Worm (Caenorhabditis elegans) whole organism, late embryonic: ENCODE measurements around the gene T26C5.4.

Experiments
- C08G9.2 ChIP-seq: sonication (generic microtip); optimal IDR thresholded peaks from 2 replicates; lab custom pipeline; 2016; ENCODE audit warnings: mild to moderate bottlenecking, missing genetic modification characterization, moderate library complexity, missing compliant biosample characterization
- K02D7.2 ChIP-seq: sonication (generic microtip); optimal IDR thresholded peaks from 2 replicates; lab custom pipeline; 2017; ENCODE audit warnings: mild to moderate bottlenecking, missing genetic modification characterization, missing compliant biosample characterization
- K09A11.1 ChIP-seq: sonication (generic microtip); optimal IDR thresholded peaks from 2 replicates; lab custom pipeline; 2017; ENCODE audit warnings: antibody characterized with exemption, mild to moderate bottlenecking, missing genetic modification characterization, missing compliant biosample characterization; ENCODE audit not compliant: insufficient read depth
- T23F11.4 ChIP-seq: fragments of 200-800 bp; sonication (Bioruptor generic); optimal IDR thresholded peaks from 2 replicates; lab custom pipeline; 2018; ENCODE audit warnings: mild to moderate bottlenecking, missing genetic modification characterization, missing compliant biosample characterization
- Y22D7AL.16 ChIP-seq: sonication (generic microtip); optimal IDR thresholded peaks from 2 replicates; lab custom pipeline; 2016; ENCODE audit warnings: missing genetic modification characterization, missing compliant biosample characterization
- ahr-1 ChIP-seq: sonication (generic microtip); optimal IDR thresholded peaks from 2 replicates; lab custom pipeline; 2016; ENCODE audit warnings: missing genetic modification characterization, missing compliant biosample characterization
- ceh-14 ChIP-seq: sonication (generic microtip); optimal IDR thresholded peaks from 2 replicates; lab custom pipeline; 2016; ENCODE audit warnings: missing genotype, missing genetic modification characterization, missing compliant biosample characterization
- ceh-18 ChIP-seq: sonication (generic microtip); optimal IDR thresholded peaks from 2 replicates; lab custom pipeline; 2016; ENCODE audit warnings: missing genetic modification characterization, missing compliant biosample characterization
- ceh-19 ChIP-seq: fragments of 200-800 bp; sonication (Bioruptor generic); optimal IDR thresholded peaks from 2 replicates; lab custom pipeline; 2018; ENCODE audit warnings: mild to moderate bottlenecking, missing genetic modification characterization, missing compliant biosample characterization
- ceh-2 ChIP-seq: sonication (generic microtip); optimal IDR thresholded peaks from 2 replicates; lab custom pipeline; 2016; ENCODE audit warnings: missing genotype, missing genetic modification characterization, missing compliant biosample characterization
- ceh-22 ChIP-seq: sonication (generic microtip); optimal IDR thresholded peaks from 2 replicates; lab custom pipeline; 2017; ENCODE audit warnings: missing biosample characterization, missing genetic modification characterization
- ceh-24 ChIP-seq: sonication (generic microtip); optimal IDR thresholded peaks from 2 replicates; lab custom pipeline; 2016; ENCODE audit warnings: mild to moderate bottlenecking, missing genetic modification characterization, missing compliant biosample characterization
- ceh-30 ChIP-seq: fragments of 150-350 bp; optimal IDR thresholded peaks from 2 replicates; lab custom pipeline; 2014; ENCODE audit warnings: missing biosample characterization, missing genetic modification characterization
- ceh-31 ChIP-seq: sonication (generic microtip); optimal IDR thresholded peaks from 2 replicates; lab custom pipeline; 2016; ENCODE audit warnings: missing genetic modification characterization, missing compliant biosample characterization
- ceh-34 ChIP-seq: sonication (generic microtip); optimal IDR thresholded peaks from 2 replicates; lab custom pipeline; 2016; ENCODE audit warnings: mild to moderate bottlenecking, missing genetic modification characterization, missing compliant biosample characterization
- ceh-45 ChIP-seq: fragments of 200-800 bp; sonication (Bioruptor generic); IDR thresholded peaks from 2 replicates; pipeline ENCODE4 v1.3.6; 2022; ENCODE audit warnings: missing genetic modification reagents, missing genetic modification characterization, missing compliant biosample characterization
- ceh-6 ChIP-seq: fragments of 200-800 bp; sonication (Bioruptor generic); optimal IDR thresholded peaks from 2 replicates; lab custom pipeline; 2018; ENCODE audit warnings: mild to moderate bottlenecking, missing genetic modification characterization, missing compliant biosample characterization
- che-1 ChIP-seq: sonication (generic microtip); optimal IDR thresholded peaks from 2 replicates; lab custom pipeline; 2016; ENCODE audit warnings: mild to moderate bottlenecking, missing genetic modification characterization, missing compliant biosample characterization
- dmd-4 ChIP-seq: sonication (generic microtip); optimal IDR thresholded peaks from 2 replicates; lab custom pipeline; 2016; ENCODE audit warnings: borderline replicate concordance, missing genetic modification characterization, missing compliant biosample characterization
- dve-1 ChIP-seq: sonication (generic microtip); optimal IDR thresholded peaks from 2 replicates; lab custom pipeline; 2017; ENCODE audit warnings: antibody characterized with exemption, mild to moderate bottlenecking, missing genetic modification characterization, missing compliant biosample characterization
- elt-2 ChIP-seq: sonication (generic microtip); optimal IDR thresholded peaks from 2 replicates; lab custom pipeline; 2016; ENCODE audit warnings: missing genetic modification reagents, missing genetic modification characterization, missing compliant biosample characterization
- elt-4 ChIP-seq: sonication (generic microtip); optimal IDR thresholded peaks from 2 replicates; lab custom pipeline; 2016; ENCODE audit warnings: missing genetic modification characterization, missing compliant biosample characterization
- eyg-1 ChIP-seq: sonication (generic microtip); optimal IDR thresholded peaks from 2 replicates; lab custom pipeline; 2016; ENCODE audit warnings: missing genotype, missing genetic modification characterization, missing compliant biosample characterization
- fkh-10 ChIP-seq: fragments of 150-350 bp; optimal IDR thresholded peaks from 2 replicates; lab custom pipeline; 2014; ENCODE audit warnings: missing biosample characterization, missing genetic modification reagents, missing genetic modification characterization
- fkh-6 ChIP-seq: sonication (generic microtip); optimal IDR thresholded peaks from 2 replicates; lab custom pipeline; 2016; ENCODE audit warnings: missing genetic modification characterization, missing compliant biosample characterization
- gmeb-2 ChIP-seq: sonication (generic microtip); optimal IDR thresholded peaks from 2 replicates; lab custom pipeline; 2016; ENCODE audit warnings: missing genetic modification characterization, inconsistent platforms, missing compliant biosample characterization
- hlh-13 ChIP-seq: fragments of 200-800 bp; sonication (Bioruptor generic); optimal IDR thresholded peaks from 2 replicates; lab custom pipeline; 2018; ENCODE audit warnings: mild to moderate bottlenecking, missing genetic modification characterization, missing compliant biosample characterization
- hlh-15 ChIP-seq: sonication (generic microtip); optimal IDR thresholded peaks from 2 replicates; lab custom pipeline; 2016; ENCODE audit warnings: missing genetic modification characterization, missing compliant biosample characterization
- hlh-30 ChIP-seq: sonication (generic microtip); optimal IDR thresholded peaks from 2 replicates; lab custom pipeline; 2017; ENCODE audit warnings: antibody characterized with exemption, missing genetic modification characterization, missing compliant biosample characterization; ENCODE audit not compliant: insufficient read depth
- hlh-6 ChIP-seq: sonication (generic microtip); optimal IDR thresholded peaks from 2 replicates; lab custom pipeline; 2016; ENCODE audit warnings: missing genotype, missing genetic modification characterization, missing compliant biosample characterization
- hlh-8 ChIP-seq: sonication (generic microtip); optimal IDR thresholded peaks from 2 replicates; lab custom pipeline; 2016; ENCODE audit warnings: missing genotype, missing genetic modification characterization, missing compliant biosample characterization
- lim-6 ChIP-seq: sonication (generic microtip); optimal IDR thresholded peaks from 2 replicates; lab custom pipeline; 2016; ENCODE audit warnings: missing genetic modification characterization, missing compliant biosample characterization
- madf-2 ChIP-seq: sonication (generic microtip); optimal IDR thresholded peaks from 2 replicates; lab custom pipeline; 2017; ENCODE audit warnings: missing genetic modification characterization, missing compliant biosample characterization
- mec-3 ChIP-seq: sonication (generic microtip); optimal IDR thresholded peaks from 2 replicates; lab custom pipeline; 2016; ENCODE audit warnings: borderline replicate concordance, missing genetic modification characterization, missing compliant biosample characterization
- nhr-11 ChIP-seq: fragments of 150-350 bp; optimal IDR thresholded peaks from 2 replicates; lab custom pipeline; 2014; ENCODE audit warnings: missing biosample characterization, missing genetic modification characterization
- nhr-232 ChIP-seq: sonication (generic microtip); optimal IDR thresholded peaks from 2 replicates; lab custom pipeline; 2016; ENCODE audit warnings: missing genetic modification characterization, missing compliant biosample characterization
- npax-4 ChIP-seq: sonication (generic microtip); optimal IDR thresholded peaks from 2 replicates; lab custom pipeline; 2016; ENCODE audit warnings: missing genetic modification characterization, missing compliant biosample characterization
- pag-3 ChIP-seq: sonication (generic microtip); optimal IDR thresholded peaks from 2 replicates; lab custom pipeline; 2016; ENCODE audit warnings: missing compliant biosample characterization, missing genetic modification characterization, borderline replicate concordance
- pat-9 ChIP-seq: fragments of 200-800 bp; sonication (Bioruptor generic); optimal IDR thresholded peaks from 2 replicates; lab custom pipeline; 2018; ENCODE audit warnings: mild to moderate bottlenecking, missing genetic modification characterization, moderate library complexity, missing compliant biosample characterization
- pha-2 ChIP-seq: sonication (generic microtip); optimal IDR thresholded peaks from 2 replicates; lab custom pipeline; 2017; ENCODE audit warnings: mild to moderate bottlenecking, missing genetic modification characterization, missing compliant biosample characterization
- pqm-1 ChIP-seq: sonication (generic microtip); optimal IDR thresholded peaks from 2 replicates; lab custom pipeline; 2016; ENCODE audit warnings: missing genetic modification characterization, missing compliant biosample characterization
- rnt-1 ChIP-seq: sonication (generic microtip); optimal IDR thresholded peaks from 2 replicates; lab custom pipeline; 2016; ENCODE audit warnings: missing genetic modification characterization, missing compliant biosample characterization
- sox-2 ChIP-seq: fragments of 200-800 bp; sonication (Bioruptor generic); IDR thresholded peaks from 2 replicates; pipeline ENCODE4 v1.3.6; 2022; ENCODE audit warnings: missing genetic modification reagents, missing genetic modification characterization, missing compliant biosample characterization
- sox-4 ChIP-seq: sonication (generic microtip); optimal IDR thresholded peaks from 2 replicates; lab custom pipeline; 2017; ENCODE audit warnings: mild to moderate bottlenecking, missing genetic modification characterization, inconsistent platforms, missing compliant biosample characterization
- syd-9 ChIP-seq: sonication (generic microtip); optimal IDR thresholded peaks from 2 replicates; lab custom pipeline; 2016; ENCODE audit warnings: mild to moderate bottlenecking, missing genetic modification characterization, moderate library complexity, missing compliant biosample characterization
- tbx-2 ChIP-seq: sonication (generic microtip); optimal IDR thresholded peaks from 2 replicates; lab custom pipeline; 2016; ENCODE audit warnings: missing genetic modification characterization, missing compliant biosample characterization
- ttx-3 ChIP-seq: sonication (generic microtip); optimal IDR thresholded peaks from 2 replicates; lab custom pipeline; 2016; ENCODE audit warnings: missing genetic modification reagents, missing genetic modification characterization, missing compliant biosample characterization
- unc-42 ChIP-seq: sonication (generic microtip); optimal IDR thresholded peaks from 2 replicates; lab custom pipeline; 2016; ENCODE audit warnings: missing genotype, missing genetic modification characterization, missing compliant biosample characterization
- unc-55 ChIP-seq: sonication (generic microtip); optimal IDR thresholded peaks from 2 replicates; lab custom pipeline; 2017; ENCODE audit warnings: missing biosample characterization, missing genetic modification reagents, missing genetic modification characterization
- zip-5 ChIP-seq: sonication (generic microtip); optimal IDR thresholded peaks from 2 replicates; lab custom pipeline; 2016; ENCODE audit warnings: missing genetic modification characterization, missing compliant biosample characterization
- ztf-16 ChIP-seq: sonication (generic microtip); optimal IDR thresholded peaks from 2 replicates; lab custom pipeline; 2017; ENCODE audit warnings: missing genetic modification characterization, missing compliant biosample characterization

Gene T26C5.4

ce11 chrII:9283668-9284357 lies 33.5 kb upstream of the T26C5.4 start (continued):
- TF ChIP-seq ahr-1 (tag; lab: Kevin White, UChicago) (no peak), ceh-34 (no peak)

- TF ChIP-seq sox-2 (GFP tag; lab: Robert Waterston, UW) (no peak), syd-9 (peak; percentile 26), C08G9.2 (tag; lab: Kevin White, UChicago) (no peak), K02D7.2 (no peak), ceh-24 (tag; lab: Kevin White, UChicago) (no peak), madf-2 (tag; lab: Kevin White, UChicago) (no peak), mec-3 (tag; lab: Kevin White, UChicago) (no peak), ceh-14 (peak; percentile 3), ahr-1 (tag; lab: Kevin White, UChicago) (no peak), ceh-18 (tag; lab: Kevin White, UChicago) (peak; percentile 88), pha-2 (tag; lab: Kevin White, UChicago) (no peak), lim-6 (tag; lab: Kevin White, UChicago) (no peak), ceh-30 (peak; percentile 86), nhr-232 (tag; lab: Kevin White, UChicago) (no peak), Y22D7AL.16 (no peak), npax-4 (tag; lab: Kevin White, UChicago) (no peak), nhr-11 (tag; lab: Kevin White, UChicago) (no peak), pqm-1 (tag; lab: Kevin White, UChicago) (peak; percentile 35), unc-55 (GFP tag; lab: Kevin White, UChicago) (peak; percentile 83), T23F11.4 (no peak), elt-4 (no peak), eyg-1 (tag; lab: Kevin White, UChicago) (no peak), rnt-1 (peak; percentile 55), tbx-2 (peak; percentile 84), fkh-10 (GFP tag; lab: Kevin White, UChicago) (no peak), hlh-8 (tag; lab: Kevin White, UChicago) (no peak), hlh-6 (no peak), ztf-16 (tag; lab: Kevin White, UChicago) (no peak), unc-42 (tag; lab: Kevin White, UChicago) (peak; percentile 56), pat-9 (tag; lab: Kevin White, UChicago) (no peak), ttx-3 (peak; percentile 10), dmd-4 (tag; lab: Kevin White, UChicago) (no peak), zip-5 (no peak), sox-4 (tag; lab: Kevin White, UChicago) (no peak), K09A11.1 (tag; lab: Kevin White, UChicago) (peak; percentile 47), ceh-19 (peak; percentile 28), ceh-2 (tag; lab: Kevin White, UChicago) (peak; percentile 49), pag-3 (tag; lab: Kevin White, UChicago) (no peak), che-1 (tag; lab: Kevin White, UChicago) (no peak), hlh-15 (tag; lab: Kevin White, UChicago) (no peak), hlh-30 (tag; lab: Kevin White, UChicago) (peak; percentile 83), ceh-45 (GFP tag; lab: Robert Waterston, UW) (no peak), fkh-6 (tag; lab: Kevin White, UChicago) (no peak), gmeb-2 (no peak), ceh-31 (tag; lab: Kevin White, UChicago) (peak; percentile 91), ceh-22 (tag; lab: Kevin White, UChicago) (no peak), ceh-6 (GFP tag; lab: Kevin White, UChicago) (no peak), dve-1 (peak; percentile 82), hlh-13 (no peak), elt-2 (peak; percentile 25)
These were observed 32.5 kb upstream of the T26C5.4 start for ce11 chrII:9282787-9283186.
